Worm (Caenorhabditis elegans): ENCODE results near the gene F55C5.17.

F55C5.17 gene

ce11 chrV:12296122-12296521 is 6.2 kb upstream of the F55C5.17 start:
- TF ChIP-seq elt-2 (tag; optimal IDR thresholded peaks at IDR 0.05) (peak; percentile 65), tbx-2 (tag; optimal IDR thresholded peaks at IDR 0.05) (no peak), lin-35 (GFP tag; optimal IDR thresholded peaks at IDR 0.05) (peak in 1 of 2 experiments; percentile 7)

DNA sequence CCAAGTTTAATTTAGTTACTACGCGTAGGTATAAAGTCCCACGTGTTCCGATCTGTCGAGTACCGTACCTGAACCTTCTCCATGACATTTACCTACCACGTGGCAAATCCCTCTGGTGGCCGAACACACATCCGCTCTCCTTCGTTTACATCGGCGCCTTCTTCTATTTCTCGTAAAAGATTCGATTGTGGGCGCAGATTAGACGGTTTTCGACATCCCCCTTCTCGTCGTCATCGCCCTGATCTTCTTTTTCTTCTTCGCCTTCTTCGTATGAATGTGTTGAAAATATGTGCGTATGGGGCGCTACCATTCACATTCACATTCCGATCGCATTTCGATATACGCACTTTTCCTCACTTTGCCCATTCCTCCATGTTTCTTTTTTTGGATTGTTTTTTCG is 5.5 kb upstream of the F55C5.17 start:
- TF ChIP-seq rnt-1 (tag; optimal IDR thresholded peaks at IDR 0.05) (no peak), ceh-88 (GFP tag; IDR thresholded peaks at IDR 0.05) (no peak), blmp-1 (tag; optimal IDR thresholded peaks at IDR 0.05) (peak; percentile 64), mdl-1 (tag; optimal IDR thresholded peaks at IDR 0.05) (peak in 1 of 2 experiments; percentile 17), ceh-82 (tag; optimal IDR thresholded peaks at IDR 0.05) (no peak), nhr-12 (tag; optimal IDR thresholded peaks at IDR 0.05) (no peak), mep-1 (tag; optimal IDR thresholded peaks at IDR 0.05) (peak; percentile 1), efl-1 (optimal IDR thresholded peaks at IDR 0.05) (no peak), efl-1 (GFP tag; optimal IDR thresholded peaks at IDR 0.05 in 1 of 2) (no peak), nhr-84 (tag; optimal IDR thresholded peaks at IDR 0.05) (no peak), lin-13 (GFP tag; optimal IDR thresholded peaks at IDR 0.05) (no peak), isw-1 (GFP tag; IDR thresholded peaks at IDR 0.05) (no peak), lin-14 (GFP tag; optimal IDR thresholded peaks at IDR 0.05) (peak; percentile 44), nhr-20 (tag; optimal IDR thresholded peaks at IDR 0.05) (peak; percentile 10), elt-3 (tag; optimal IDR thresholded peaks at IDR 0.05) (peak in 1 of 6 experiments; percentile 32), efl-3 (GFP tag; optimal IDR thresholded peaks at IDR 0.05) (no peak), C16A3.4 (tag; optimal IDR thresholded peaks at IDR 0.05) (no peak), snu-23 (GFP tag; optimal IDR thresholded peaks at IDR 0.05) (no peak), unc-98 (GFP tag; IDR thresholded peaks at IDR 0.05) (no peak), nhr-85 (tag) (peak; percentile 74)

DNA sequence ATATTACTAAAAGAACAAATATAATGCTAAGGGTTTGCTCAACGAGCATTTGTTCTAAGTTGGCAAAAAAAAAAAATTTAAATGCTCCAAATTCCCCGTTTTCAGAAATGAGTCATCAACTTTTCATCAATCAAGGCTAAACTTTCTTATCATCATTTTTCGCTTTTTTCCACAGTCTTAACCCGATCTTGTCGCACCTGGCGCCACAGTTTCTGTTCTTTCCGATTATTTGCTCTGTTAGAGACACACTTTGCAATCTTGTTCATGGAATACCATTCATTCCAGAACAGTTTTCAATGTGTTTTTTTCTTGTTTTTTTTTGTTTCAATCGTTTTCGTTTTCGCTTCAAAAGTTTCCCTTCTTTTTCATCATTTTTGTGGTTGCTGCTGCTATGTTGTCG is 4.2 kb upstream of the F55C5.17 start:
- TF ChIP-seq lin-14 (GFP tag; optimal IDR thresholded peaks at IDR 0.05) (no peak), elt-2 (tag; optimal IDR thresholded peaks at IDR 0.05) (peak; percentile 27), efl-1 (optimal IDR thresholded peaks at IDR 0.05) (no peak), efl-1 (GFP tag; optimal IDR thresholded peaks at IDR 0.05 in 1 of 2) (peak in 1 of 2 experiments; percentile 54), snpc-4 (tag; optimal IDR thresholded peaks at IDR 0.05) (no peak), lin-15B (tag; optimal IDR thresholded peaks at IDR 0.05) (no peak), lir-3 (tag; optimal IDR thresholded peaks at IDR 0.05; ENCODE audit: poor library complexity) (no peak), nhr-47 (tag; optimal IDR thresholded peaks at IDR 0.05) (no peak), Y116A8C.19 (tag; optimal IDR thresholded peaks at IDR 0.05; ENCODE audit: borderline replicate concordance) (no peak), nhr-237 (tag; optimal IDR thresholded peaks at IDR 0.05) (no peak), blmp-1 (tag; optimal IDR thresholded peaks at IDR 0.05) (peak; percentile 43), ztf-11 (tag; optimal IDR thresholded peaks at IDR 0.05) (no peak), lsy-2 (tag; optimal IDR thresholded peaks at IDR 0.05) (no peak)

- no peak for TF ChIP-seq ceh-88 (GFP tag; IDR thresholded peaks at IDR 0.05)
- TF ChIP-seq ces-1 (GFP tag; optimal IDR thresholded peaks at IDR 0.05), result no peak
- TF ChIP-seq lin-15B (tag; optimal IDR thresholded peaks at IDR 0.05), result no peak
- no peak for TF ChIP-seq nhr-47 (tag; optimal IDR thresholded peaks at IDR 0.05)
- no peak for TF ChIP-seq Y116A8C.19 (tag; optimal IDR thresholded peaks at IDR 0.05; ENCODE audit: borderline replicate concordance)
- no peak for TF ChIP-seq tlp-1 (tag; optimal IDR thresholded peaks at IDR 0.05)
- TF ChIP-seq grh-1 (GFP tag; IDR thresholded peaks at IDR 0.05), result no peak
- no peak for TF ChIP-seq dsc-1 (tag; optimal IDR thresholded peaks at IDR 0.05)
- TF ChIP-seq blmp-1 (tag; optimal IDR thresholded peaks at IDR 0.05), result peak; percentile 53
- TF ChIP-seq nhr-20 (tag; optimal IDR thresholded peaks at IDR 0.05), result peak; percentile 46
- no peak for TF ChIP-seq pax-3 (tag; optimal IDR thresholded peaks at IDR 0.05)
- TF ChIP-seq elt-2 (tag; optimal IDR thresholded peaks at IDR 0.05), result no peak
- no peak for TF ChIP-seq aly-2 (tag; optimal IDR thresholded peaks at IDR 0.05)
- TF ChIP-seq nhr-85 (tag), result peak; percentile 90
- TF ChIP-seq jun-1 (tag; optimal IDR thresholded peaks at IDR 0.05), result no peak
- no peak for TF ChIP-seq egl-27 (tag; optimal IDR thresholded peaks at IDR 0.05)
- no peak for TF ChIP-seq rnt-1 (tag; optimal IDR thresholded peaks at IDR 0.05)
- no peak for TF ChIP-seq vab-15 (tag; optimal IDR thresholded peaks at IDR 0.05)
- TF ChIP-seq lin-13 (GFP tag; optimal IDR thresholded peaks at IDR 0.05), result no peak
- TF ChIP-seq alr-1 (tag; optimal IDR thresholded peaks at IDR 0.05; ENCODE audit: borderline replicate concordance), result no peak
- no peak for TF ChIP-seq skn-1 (tag; optimal IDR thresholded peaks at IDR 0.05)
- TF ChIP-seq hlh-4 (tag; optimal IDR thresholded peaks at IDR 0.05), result no peak
- TF ChIP-seq fkh-10 (GFP tag; optimal IDR thresholded peaks at IDR 0.05), result no peak
- TF ChIP-seq irx-1 (tag; optimal IDR thresholded peaks at IDR 0.05), result no peak
- no peak for TF ChIP-seq C04F5.9 (tag; optimal IDR thresholded peaks at IDR 0.05)
- TF ChIP-seq ets-5 (GFP tag; IDR thresholded peaks at IDR 0.05), result no peak
Observed at ce11 chrV:12299244-12299766, 3.0 kb upstream of the F55C5.17 start.
